Fruit fly (Drosophila melanogaster) whole organism, embryonic: Measurements from ENCODE around the gene MEP-1.

Experiments used
- B-H2 ChIP-seq: fragments of 200-800 bp; sonication (Bioruptor generic); optimal IDR thresholded peaks from 2 replicates; lab custom pipeline; 2018; ENCODE audit warnings: missing biosample characterization, mild to moderate bottlenecking, missing genetic modification characterization
- Blimp-1 ChIP-seq: fragments of 200-800 bp; sonication (Bioruptor generic); optimal IDR thresholded peaks from 3 replicates; lab custom pipeline; 2018; ENCODE audit warnings: missing biosample characterization, missing genetic modification characterization, mild to moderate bottlenecking, moderate library complexity, missing genetic modification reagents
- BtbVII ChIP-seq: fragments of 200-800 bp; sonication (Bioruptor generic); optimal IDR thresholded peaks from 3 replicates; lab custom pipeline; 2017; ENCODE audit warnings: missing biosample characterization, mild to moderate bottlenecking, missing genetic modification characterization
- CG10366 ChIP-seq: fragments of 200-800 bp; sonication (Bioruptor generic); IDR thresholded peaks from 2 replicates; pipeline ENCODE4 v1.3.6; 2022; ENCODE audit warnings: missing biosample characterization, missing genetic modification characterization
- CG10462 ChIP-seq: fragments of 200-800 bp; sonication (Bioruptor generic); optimal IDR thresholded peaks from 2 replicates; lab custom pipeline; 2016; ENCODE audit warnings: missing biosample characterization, missing genetic modification characterization
- CG11695 ChIP-seq: fragments of 200-800 bp; sonication (Bioruptor generic); IDR thresholded peaks from 3 replicates; pipeline ENCODE4 v1.3.6; 2022; ENCODE audit warnings: missing biosample characterization, missing genetic modification characterization
- CG11696 ChIP-seq: fragments of 200-800 bp; sonication (Bioruptor generic); IDR thresholded peaks from 2 replicates; pipeline ENCODE4 v1.3.6; 2022; ENCODE audit warnings: missing biosample characterization, missing genetic modification characterization
- CG12155 ChIP-seq: fragments of 200-800 bp; sonication (Bioruptor generic); optimal IDR thresholded peaks from 3 replicates; lab custom pipeline; 2016; ENCODE audit warnings: missing biosample characterization, missing genetic modification characterization
- CG15696 ChIP-seq: fragments of 200-800 bp; sonication (Bioruptor generic); optimal IDR thresholded peaks from 2 replicates; lab custom pipeline; 2019; ENCODE audit warnings: missing biosample characterization, mild to moderate bottlenecking, missing genetic modification characterization, moderate library complexity
- CG17612 ChIP-seq: fragments of 200-800 bp; sonication (Bioruptor generic); IDR thresholded peaks from 2 replicates; pipeline ENCODE4 v1.3.6; 2022; ENCODE audit warnings: missing biosample characterization, missing genetic modification characterization
- CG17829 ChIP-seq: fragments of 200-800 bp; optimal IDR thresholded peaks from 2 replicates; lab custom pipeline; 2019; ENCODE audit warnings: missing biosample characterization, mild to moderate bottlenecking, missing genetic modification characterization, moderate library complexity
- CG18476 ChIP-seq: fragments of 200-800 bp; sonication (Bioruptor generic); optimal IDR thresholded peaks from 2 replicates; lab custom pipeline; 2016; ENCODE audit warnings: missing biosample characterization, mild to moderate bottlenecking, missing genetic modification characterization
- CG2712 ChIP-seq: fragments of 200-800 bp; optimal IDR thresholded peaks from 3 replicates; lab custom pipeline; 2019; ENCODE audit warnings: missing biosample characterization, mild to moderate bottlenecking, missing genetic modification characterization, moderate library complexity
- CG4617 ChIP-seq: fragments of 200-800 bp; sonication (Bioruptor generic); optimal IDR thresholded peaks from 3 replicates; lab custom pipeline; 2016; ENCODE audit warnings: missing biosample characterization, missing genetic modification characterization, borderline replicate concordance
- CG6254 ChIP-seq: fragments of 200-800 bp; sonication (Bioruptor generic); optimal IDR thresholded peaks from 3 replicates; lab custom pipeline; 2017; ENCODE audit warnings: mild to moderate bottlenecking, missing biosample characterization, missing genetic modification reagents, missing genetic modification characterization
- CG8290 ChIP-seq, 3 experiments: fragments of 200-800 bp; sonication (Bioruptor generic); optimal IDR thresholded peaks; 2 replicates each; lab custom pipeline; 2016 to 2019; ENCODE audit warnings: missing biosample characterization in 3 of 3, missing genetic modification characterization in 3 of 3, mild to moderate bottlenecking in 2 of 3, moderate library complexity in 1 of 3
- CHES-1-like ChIP-seq: fragments of 200-800 bp; sonication (Bioruptor generic); optimal IDR thresholded peaks from 2 replicates; lab custom pipeline; 2016; ENCODE audit warnings: missing biosample characterization, missing genetic modification characterization
- CoRest ChIP-seq: fragments of 200-800 bp; sonication (Bioruptor generic); optimal IDR thresholded peaks from 3 replicates; lab custom pipeline; 2018; ENCODE audit warnings: missing biosample characterization, mild to moderate bottlenecking, missing genetic modification characterization, moderate library complexity
- Dad ChIP-seq: fragments of 200-800 bp; sonication (Bioruptor generic); optimal IDR thresholded peaks from 3 replicates; lab custom pipeline; 2016; ENCODE audit warnings: missing biosample characterization, missing genetic modification characterization
- Gsc ChIP-seq: fragments of 200-800 bp; sonication (Bioruptor generic); IDR thresholded peaks from 2 replicates; pipeline ENCODE4 v1.3.6; 2022; ENCODE audit warnings: missing biosample characterization, missing genetic modification characterization
- H15 ChIP-seq: fragments of 200-800 bp; sonication (Bioruptor generic); IDR thresholded peaks from 3 replicates; pipeline ENCODE4 v1.3.6; 2022; ENCODE audit warnings: missing biosample characterization, missing genetic modification characterization
- Hr51 ChIP-seq, 2 experiments: fragments of 200-800 bp; sonication (Bioruptor generic); optimal IDR thresholded peaks; 2 replicates in 1 of 2; 3 replicates in 1 of 2; lab custom pipeline; 2016 to 2018; ENCODE audit warnings: missing biosample characterization in 2 of 2, missing genetic modification characterization in 2 of 2, mild to moderate bottlenecking in 1 of 2, moderate library complexity in 1 of 2
- Neu2 ChIP-seq: fragments of 200-800 bp; sonication (Bioruptor generic); optimal IDR thresholded peaks from 3 replicates; lab custom pipeline; 2016; ENCODE audit warnings: missing biosample characterization, missing genetic modification characterization, borderline replicate concordance
- Nf-YB ChIP-seq: fragments of 200-800 bp; sonication (Bioruptor generic); optimal IDR thresholded peaks from 3 replicates; lab custom pipeline; 2019; ENCODE audit warnings: missing biosample characterization, mild to moderate bottlenecking, missing genetic modification characterization, moderate library complexity
- Oli ChIP-seq: fragments of 200-800 bp; sonication (Bioruptor generic); optimal IDR thresholded peaks from 2 replicates; lab custom pipeline; 2018; ENCODE audit warnings: missing biosample characterization, mild to moderate bottlenecking, missing genetic modification characterization, moderate library complexity
- Optix ChIP-seq: fragments of 200-800 bp; sonication (Bioruptor generic); IDR thresholded peaks from 3 replicates; pipeline ENCODE4 v1.3.6; 2022; ENCODE audit warnings: missing biosample characterization, missing genetic modification characterization
- Usf ChIP-seq: fragments of 200-800 bp; sonication (Bioruptor generic); optimal IDR thresholded peaks from 2 replicates; lab custom pipeline; 2017; ENCODE audit warnings: missing genotype, missing biosample characterization, missing genetic modification characterization
- amos ChIP-seq: fragments of 200-800 bp; sonication (Bioruptor generic); IDR thresholded peaks from 2 replicates; pipeline ENCODE4 v1.3.6; 2022; ENCODE audit warnings: missing biosample characterization, missing genetic modification characterization; ENCODE audit not compliant: partially characterized antibody
- ase ChIP-seq: fragments of 200-800 bp; sonication (Bioruptor generic); IDR thresholded peaks from 3 replicates; pipeline ENCODE4 v1.3.6; 2022; ENCODE audit warnings: missing biosample characterization, missing genetic modification characterization
- dati ChIP-seq: fragments of 200-800 bp; sonication (Bioruptor generic); IDR thresholded peaks from 2 replicates; pipeline ENCODE4 v1.3.6; 2022; ENCODE audit warnings: missing biosample characterization, missing genetic modification characterization
- dmrt11E ChIP-seq: fragments of 200-800 bp; sonication (Bioruptor generic); optimal IDR thresholded peaks from 3 replicates; lab custom pipeline; 2018; ENCODE audit warnings: missing biosample characterization, mild to moderate bottlenecking, missing genetic modification characterization, moderate library complexity
- emc ChIP-seq: fragments of 200-800 bp; sonication (Bioruptor generic); optimal IDR thresholded peaks from 2 replicates; lab custom pipeline; 2016; ENCODE audit warnings: missing biosample characterization, missing genetic modification characterization
- gt ChIP-seq: fragments of 200-800 bp; sonication (Bioruptor generic); IDR thresholded peaks from 2 replicates; pipeline ENCODE4 v1.3.6; 2022; ENCODE audit warnings: missing biosample characterization, missing genetic modification characterization
- ind ChIP-seq: fragments of 200-800 bp; sonication (Bioruptor generic); optimal IDR thresholded peaks from 3 replicates; lab custom pipeline; 2016; ENCODE audit warnings: missing biosample characterization, missing genetic modification characterization
- kay ChIP-seq: fragments of 200-800 bp; sonication (Bioruptor generic); optimal IDR thresholded peaks from 2 replicates; lab custom pipeline; 2016; ENCODE audit warnings: missing biosample characterization, missing genetic modification characterization
- nerfin-1 ChIP-seq: fragments of 200-800 bp; sonication (Bioruptor generic); optimal IDR thresholded peaks from 3 replicates; lab custom pipeline; 2019; ENCODE audit warnings: missing biosample characterization, mild to moderate bottlenecking, missing genetic modification characterization, moderate library complexity
- ranshi ChIP-seq: fragments of 200-800 bp; sonication (Bioruptor generic); IDR thresholded peaks from 2 replicates; pipeline ENCODE4 v1.3.6; 2022; ENCODE audit warnings: missing biosample characterization, missing genetic modification characterization
- ro ChIP-seq: fragments of 200-800 bp; sonication (Bioruptor generic); IDR thresholded peaks from 2 replicates; pipeline ENCODE4 v1.3.6; 2022; ENCODE audit warnings: missing biosample characterization, missing genetic modification characterization
- salm ChIP-seq: fragments of 200-800 bp; sonication (Bioruptor generic); optimal IDR thresholded peaks from 2 replicates; lab custom pipeline; 2018; ENCODE audit warnings: missing biosample characterization, mild to moderate bottlenecking, missing genetic modification characterization
- schlank ChIP-seq: fragments of 200-800 bp; sonication (Bioruptor generic); optimal IDR thresholded peaks from 2 replicates; lab custom pipeline; 2018; ENCODE audit warnings: missing biosample characterization, mild to moderate bottlenecking, missing genetic modification characterization
- scrt ChIP-seq: fragments of 200-800 bp; sonication (Bioruptor generic); optimal IDR thresholded peaks from 2 replicates; lab custom pipeline; 2018; ENCODE audit warnings: missing biosample characterization, mild to moderate bottlenecking, missing genetic modification characterization, moderate library complexity
- sd ChIP-seq: fragments of 200-800 bp; sonication (Bioruptor generic); optimal IDR thresholded peaks from 3 replicates; lab custom pipeline; 2018; ENCODE audit warnings: missing biosample characterization, mild to moderate bottlenecking, missing genetic modification characterization, moderate library complexity
- sens-2 ChIP-seq: fragments of 200-800 bp; sonication (Bioruptor generic); IDR thresholded peaks from 2 replicates; pipeline ENCODE4 v1.3.6; 2022; ENCODE audit warnings: missing biosample characterization, missing genetic modification characterization
- sqz ChIP-seq: fragments of 200-800 bp; sonication (Bioruptor generic); optimal IDR thresholded peaks from 3 replicates; lab custom pipeline; 2018; ENCODE audit warnings: missing biosample characterization, mild to moderate bottlenecking, missing genetic modification characterization
- ttk ChIP-seq: fragments of 200-800 bp; sonication (Bioruptor generic); IDR thresholded peaks from 2 replicates; pipeline ENCODE4 v2.1.2; 2022; ENCODE audit warnings: missing biosample characterization, missing genetic modification characterization
- unpg ChIP-seq: fragments of 200-800 bp; sonication (Bioruptor generic); optimal IDR thresholded peaks from 3 replicates; lab custom pipeline; 2018; ENCODE audit warnings: missing biosample characterization, mild to moderate bottlenecking, missing genetic modification characterization, moderate library complexity
- usp ChIP-seq: fragments of >200 bp; optimal IDR thresholded peaks from 2 replicates; lab custom pipeline; 2017; ENCODE audit warnings: missing biosample characterization, missing genetic modification characterization
- wek ChIP-seq: fragments of 200-800 bp; sonication (Bioruptor generic); optimal IDR thresholded peaks from 3 replicates; lab custom pipeline; 2018; ENCODE audit warnings: missing biosample characterization, mild to moderate bottlenecking, missing genetic modification characterization, moderate library complexity
- wor ChIP-seq: fragments of 200-800 bp; sonication (Bioruptor generic); IDR thresholded peaks from 2 replicates; pipeline ENCODE4 v1.3.6; 2022; ENCODE audit warnings: missing biosample characterization, missing genetic modification characterization

Gene MEP-1

DNA sequence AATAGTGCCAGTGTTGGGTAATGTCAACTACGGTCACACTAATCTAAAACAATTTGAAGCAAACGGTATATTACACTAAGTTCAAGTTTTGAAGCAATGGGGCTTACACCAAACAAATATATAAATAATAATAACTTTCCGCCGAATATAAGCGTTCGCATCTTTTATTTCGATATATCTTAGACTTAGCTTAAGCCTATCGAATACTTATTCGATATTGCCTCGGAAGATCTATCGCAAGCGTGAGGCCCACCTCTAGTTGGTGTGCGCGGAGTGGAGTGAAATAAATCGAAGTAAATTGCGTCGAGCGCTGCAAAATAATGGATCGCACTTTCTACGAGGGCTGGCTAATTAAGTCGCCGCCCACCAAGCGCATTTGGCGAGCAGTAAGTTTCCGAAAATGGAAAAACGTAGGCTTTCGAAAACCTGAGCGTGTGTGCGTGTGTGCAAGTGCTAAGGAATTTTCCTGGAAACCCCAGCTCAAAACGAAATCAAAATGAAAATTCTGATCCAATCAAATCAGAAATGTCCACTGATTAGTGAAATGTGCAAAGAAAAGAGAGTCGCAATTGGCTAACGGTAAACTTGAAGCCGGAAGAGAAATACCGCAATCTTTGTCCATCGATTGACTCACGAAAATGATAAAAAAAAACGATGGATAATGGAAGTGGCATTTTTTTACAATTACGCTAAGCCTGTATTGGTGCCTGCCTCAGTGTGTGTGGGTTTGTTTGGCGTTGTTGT is 42.2 kb upstream of the MEP-1 start, which contains the start of gene dos (continued):
- TF ChIP-seq Neu2 (GFP tag; lab: Kevin White, UChicago) (no peak), ase (GFP tag; lab: Robert Waterston, UW) (no peak), amos (peak; percentile 80), CG4617 (GFP tag; lab: Kevin White, UChicago) (peak; percentile 74), nerfin-1 (peak; percentile 92), BtbVII (no peak), scrt (GFP tag; lab: Kevin White, UChicago) (peak; percentile 29), unpg (GFP tag; lab: Kevin White, UChicago) (peak; percentile 23), CG17612 (GFP tag; lab: Robert Waterston, UW) (no peak), wor (no peak), Hr51 (GFP tag; optimal IDR thresholded peaks at IDR 0.05; lab: Kevin White, UChicago) (peak; percentile 32 to 54), CoRest (peak; percentile 52), ind (GFP tag; lab: Kevin White, UChicago) (peak; percentile 45), CG18476 (GFP tag; lab: Kevin White, UChicago) (peak; percentile 66), kay (GFP tag; lab: Kevin White, UChicago) (no peak), ro (no peak), Nf-YB (peak; percentile 3), Optix (GFP tag; lab: Robert Waterston, UW) (0 out of 3 replicates have a peak, but pooled peaks have one; percentile 31), dati (GFP tag; lab: Robert Waterston, UW) (no peak), ttk (0 out of 2 replicates have a peak, but pooled peaks have one; percentile 8), schlank (tag; lab: Kevin White, UChicago) (no peak), gt (GFP tag; lab: Robert Waterston, UW) (no peak), salm (tag; lab: Kevin White, UChicago) (no peak), CG8290 (GFP tag; optimal IDR thresholded peaks at IDR 0.05; lab: Kevin White, UChicago) (peak; percentile 81), CG8290 (tag; optimal IDR thresholded peaks at IDR 0.05; lab: Kevin White, UChicago) (peak; percentile 7 to 79), CG10462 (GFP tag; lab: Kevin White, UChicago) (peak; percentile 28), sens-2 (GFP tag; lab: Robert Waterston, UW) (no peak), wek (GFP tag; lab: Kevin White, UChicago) (peak; percentile 0), CG17829 (tag; lab: Kevin White, UChicago) (peak; percentile 78), Blimp-1 (peak; percentile 43), CG6254 (no peak), CG15696 (tag; lab: Kevin White, UChicago) (peak; percentile 29), CG12155 (GFP tag; lab: Kevin White, UChicago) (peak; percentile 30), emc (no peak), Oli (tag; lab: Kevin White, UChicago) (no peak), Usf (GFP tag; lab: Kevin White, UChicago) (no peak), sd (tag; lab: Kevin White, UChicago) (peak; percentile 32), ranshi (GFP tag; lab: Robert Waterston, UW) (no peak), CG2712 (tag; lab: Kevin White, UChicago) (peak; percentile 75), dmrt11E (peak; percentile 56), usp (no peak), CG11696 (GFP tag; lab: Robert Waterston, UW) (no peak), H15 (GFP tag; lab: Robert Waterston, UW) (0 out of 3 replicates have a peak, but pooled peaks have one; percentile 21), CHES-1-like (GFP tag; lab: Kevin White, UChicago) (no peak), Gsc (no peak), B-H2 (GFP tag; lab: Kevin White, UChicago) (peak; percentile 61), CG10366 (no peak), sqz (GFP tag; lab: Kevin White, UChicago) (no peak), Dad (GFP tag; lab: Kevin White, UChicago) (peak; percentile 5), CG11695 (GFP tag; lab: Robert Waterston, UW) (no peak)
